Fruit fly (Drosophila melanogaster) whole organism, embryonic: ENCODE data around the gene Kdm5.

Experiments used
- Antp ChIP-seq: fragments of 200-800 bp; sonication (Bioruptor generic); optimal IDR thresholded peaks from 3 replicates; lab custom pipeline; 2016; ENCODE audit warnings: missing biosample characterization, missing genetic modification characterization
- BtbVII ChIP-seq: fragments of 200-800 bp; sonication (Bioruptor generic); optimal IDR thresholded peaks from 3 replicates; lab custom pipeline; 2017; ENCODE audit warnings: missing biosample characterization, mild to moderate bottlenecking, missing genetic modification characterization
- CG10321 ChIP-seq: fragments of 200-800 bp; sonication (Bioruptor generic); IDR thresholded peaks from 2 replicates; pipeline ENCODE4 v1.3.6; 2022; ENCODE audit warnings: missing biosample characterization, missing genetic modification characterization
- CG10543 ChIP-seq: fragments of 200-800 bp; sonication (Bioruptor generic); optimal IDR thresholded peaks from 3 replicates; lab custom pipeline; 2017; ENCODE audit warnings: missing biosample characterization, mild to moderate bottlenecking, missing genetic modification characterization, moderate library complexity
- CG12071 ChIP-seq: fragments of 200-800 bp; sonication (Bioruptor generic); optimal IDR thresholded peaks from 3 replicates; lab custom pipeline; 2018; ENCODE audit warnings: missing biosample characterization, mild to moderate bottlenecking, missing genetic modification characterization
- CG12236 ChIP-seq: fragments of 200-800 bp; sonication (Bioruptor generic); optimal IDR thresholded peaks from 2 replicates; lab custom pipeline; 2016; ENCODE audit warnings: missing biosample characterization, missing genetic modification characterization
- CG12769 ChIP-seq: fragments of 200-800 bp; sonication (Bioruptor generic); optimal IDR thresholded peaks from 2 replicates; lab custom pipeline; 2019; ENCODE audit warnings: missing biosample characterization, mild to moderate bottlenecking, missing genetic modification characterization, moderate library complexity
- CG13894 ChIP-seq: fragments of 200-800 bp; sonication (Bioruptor generic); optimal IDR thresholded peaks from 3 replicates; lab custom pipeline; 2018; ENCODE audit warnings: missing biosample characterization, mild to moderate bottlenecking, missing genetic modification characterization, moderate library complexity
- CG1529 ChIP-seq: fragments of 200-800 bp; sonication (Bioruptor generic); optimal IDR thresholded peaks from 3 replicates; lab custom pipeline; 2018; ENCODE audit warnings: missing biosample characterization, missing genetic modification characterization
- CG15514 ChIP-seq: fragments of 200-800 bp; sonication (Bioruptor generic); optimal IDR thresholded peaks from 3 replicates; lab custom pipeline; 2017; ENCODE audit warnings: missing biosample characterization, missing genetic modification characterization, mild to moderate bottlenecking, moderate library complexity, missing genetic modification reagents
- CG15601 ChIP-seq: fragments of 200-800 bp; sonication (Bioruptor generic); optimal IDR thresholded peaks from 3 replicates; lab custom pipeline; 2019; ENCODE audit warnings: missing biosample characterization, mild to moderate bottlenecking, missing genetic modification characterization, moderate library complexity
- CG1602 ChIP-seq: fragments of 200-800 bp; sonication (Bioruptor generic); optimal IDR thresholded peaks from 3 replicates; lab custom pipeline; 2016; ENCODE audit warnings: missing biosample characterization, missing genetic modification characterization
- CG17385 ChIP-seq: fragments of 200-800 bp; sonication (Bioruptor generic); optimal IDR thresholded peaks from 3 replicates; lab custom pipeline; 2018; ENCODE audit warnings: missing biosample characterization, mild to moderate bottlenecking, missing genetic modification characterization
- CG2120 ChIP-seq: fragments of 200-800 bp; sonication (Bioruptor generic); optimal IDR thresholded peaks from 3 replicates; lab custom pipeline; 2016; ENCODE audit warnings: missing biosample characterization, missing genetic modification characterization
- CG2678 ChIP-seq: fragments of 200-800 bp; sonication (Bioruptor generic); optimal IDR thresholded peaks from 3 replicates; lab custom pipeline; 2019; ENCODE audit warnings: missing biosample characterization, mild to moderate bottlenecking, missing genetic modification characterization, moderate library complexity
- CG3163 ChIP-seq: fragments of 200-800 bp; sonication (Bioruptor generic); optimal IDR thresholded peaks from 3 replicates; lab custom pipeline; 2016; ENCODE audit warnings: missing biosample characterization, missing genetic modification characterization
- CG32772 ChIP-seq: fragments of 200-800 bp; sonication (Bioruptor generic); IDR thresholded peaks from 2 replicates; pipeline ENCODE4 v1.3.6; 2022; ENCODE audit warnings: missing biosample characterization, missing genetic modification characterization
- CG7745 ChIP-seq: fragments of 200-800 bp; sonication (Bioruptor generic); optimal IDR thresholded peaks from 2 replicates; lab custom pipeline; 2018; ENCODE audit warnings: missing biosample characterization, mild to moderate bottlenecking, missing genetic modification characterization, moderate library complexity
- CG8478 ChIP-seq: fragments of >200 bp; optimal IDR thresholded peaks from 2 replicates; lab custom pipeline; 2018
- Chrac-16 ChIP-seq: fragments of 200-800 bp; sonication (Bioruptor generic); optimal IDR thresholded peaks from 3 replicates; lab custom pipeline; 2016; ENCODE audit warnings: missing biosample characterization, missing genetic modification characterization
- Dip2 ChIP-seq: fragments of 200-800 bp; sonication (Bioruptor generic); IDR thresholded peaks from 2 replicates; pipeline ENCODE4 v1.3.6; 2022; ENCODE audit warnings: missing biosample characterization, missing genetic modification characterization
- Doc3 ChIP-seq: fragments of 200-800 bp; sonication (Bioruptor generic); IDR thresholded peaks from 3 replicates; pipeline ENCODE4 v1.3.6; 2022; ENCODE audit warnings: missing biosample characterization, missing genetic modification characterization; ENCODE audit not compliant: partially characterized antibody
- Eip74EF ChIP-seq, 2 experiments: fragments of 200-800 bp in 1 of 2; fragments of >200 bp in 1 of 2; sonication (Bioruptor generic) in 1 of 2; optimal IDR thresholded peaks; 2 replicates each; lab custom pipeline; 2017 to 2019; ENCODE audit warnings: missing biosample characterization in 2 of 2, missing genetic modification characterization in 2 of 2, mild to moderate bottlenecking in 1 of 2, moderate library complexity in 1 of 2
- Ets65A ChIP-seq: fragments of 200-800 bp; sonication (Bioruptor generic); peaks from one replicate; lab custom pipeline; 2016; ENCODE audit warnings: missing biosample characterization, missing genetic modification characterization
- H15 ChIP-seq: fragments of 200-800 bp; sonication (Bioruptor generic); IDR thresholded peaks from 3 replicates; pipeline ENCODE4 v1.3.6; 2022; ENCODE audit warnings: missing biosample characterization, missing genetic modification characterization
- Hr78 ChIP-seq, 2 experiments: fragments of 200-800 bp in 1 of 2; fragments of >200 bp in 1 of 2; sonication (Bioruptor generic) in 1 of 2; optimal IDR thresholded peaks; 2 replicates each; lab custom pipeline; 2017 to 2019; ENCODE audit warnings: missing biosample characterization in 2 of 2, missing genetic modification characterization in 2 of 2, mild to moderate bottlenecking in 1 of 2, moderate library complexity in 1 of 2
- Lpt ChIP-seq: fragments of >200 bp; optimal IDR thresholded peaks from 2 replicates; lab custom pipeline; 2018; ENCODE audit warnings: missing biosample characterization, missing genetic modification characterization
- NK7.1 ChIP-seq: fragments of 200-800 bp; sonication (Bioruptor generic); optimal IDR thresholded peaks from 3 replicates; lab custom pipeline; 2016; ENCODE audit warnings: missing biosample characterization, missing genetic modification characterization
- Nf-YA ChIP-seq: fragments of 200-800 bp; sonication (Bioruptor generic); IDR thresholded peaks from 2 replicates; pipeline ENCODE4 v1.3.6; 2022; ENCODE audit warnings: missing biosample characterization, missing genetic modification characterization
- NfI ChIP-seq: fragments of 200-800 bp; sonication (Bioruptor generic); optimal IDR thresholded peaks from 3 replicates; lab custom pipeline; 2018; ENCODE audit warnings: missing biosample characterization, mild to moderate bottlenecking, missing genetic modification characterization, moderate library complexity
- Rfx ChIP-seq: fragments of 200-800 bp; sonication (Bioruptor generic); IDR thresholded peaks from 2 replicates; pipeline ENCODE4 v1.3.6; 2022; ENCODE audit warnings: missing biosample characterization, missing genetic modification characterization
- Sin3A ChIP-seq: fragments of >200 bp; optimal IDR thresholded peaks from 2 replicates; lab custom pipeline; 2018
- aop ChIP-seq: fragments of 200-800 bp; sonication (Bioruptor generic); IDR thresholded peaks from 2 replicates; pipeline ENCODE4 v1.3.6; 2022; ENCODE audit warnings: missing biosample characterization, missing genetic modification characterization
- bcd ChIP-seq: fragments of 200-800 bp; sonication (Bioruptor generic); optimal IDR thresholded peaks from 2 replicates; lab custom pipeline; 2017; ENCODE audit warnings: missing biosample characterization, mild to moderate bottlenecking, missing genetic modification characterization
- bsh ChIP-seq, 2 experiments: fragments of 200-800 bp; sonication (Bioruptor generic); optimal IDR thresholded peaks; 2 replicates each; lab custom pipeline; 2017 to 2018; ENCODE audit warnings: mild to moderate bottlenecking in 2 of 2, missing biosample characterization in 2 of 2, missing genetic modification characterization in 2 of 2, moderate library complexity in 1 of 2
- cas ChIP-seq: fragments of 200-800 bp; sonication (Bioruptor generic); IDR thresholded peaks from 2 replicates; pipeline ENCODE4 v1.3.6; 2022; ENCODE audit warnings: missing biosample characterization, missing genetic modification characterization
- chinmo ChIP-seq: fragments of 200-800 bp; sonication (Bioruptor generic); IDR thresholded peaks from 4 replicates; pipeline ENCODE4 v1.3.6; 2022; ENCODE audit warnings: missing biosample characterization, missing genetic modification characterization; ENCODE audit not compliant: partially characterized antibody
- dimm ChIP-seq: fragments of 200-800 bp; sonication (Bioruptor generic); IDR thresholded peaks from 2 replicates; pipeline ENCODE4 v1.3.6; 2022; ENCODE audit warnings: missing biosample characterization, missing genetic modification characterization
- disco-r ChIP-seq: fragments of 200-800 bp; sonication (Bioruptor generic); optimal IDR thresholded peaks from 2 replicates; lab custom pipeline; 2016; ENCODE audit warnings: missing biosample characterization, missing genetic modification characterization
- gsb ChIP-seq: fragments of 200-800 bp; sonication (Bioruptor generic); IDR thresholded peaks from 2 replicates; pipeline ENCODE4 v1.3.6; 2022; ENCODE audit warnings: missing biosample characterization, missing genetic modification characterization
- lab ChIP-seq: fragments of 200-800 bp; sonication (Bioruptor generic); optimal IDR thresholded peaks from 3 replicates; lab custom pipeline; 2017; ENCODE audit warnings: missing biosample characterization, missing genetic modification characterization, mild to moderate bottlenecking, moderate library complexity, missing genetic modification reagents
- maf-S ChIP-seq: fragments of 200-800 bp; sonication (Bioruptor generic); optimal IDR thresholded peaks from 2 replicates; lab custom pipeline; 2016; ENCODE audit warnings: missing biosample characterization, missing genetic modification characterization
- nerfin-2 ChIP-seq: fragments of 200-800 bp; sonication (Bioruptor generic); IDR thresholded peaks from 2 replicates; pipeline ENCODE4 v1.3.6; 2022; ENCODE audit warnings: missing biosample characterization, missing genetic modification characterization; ENCODE audit not compliant: partially characterized antibody
- phol ChIP-seq: fragments of 200-800 bp; sonication (Bioruptor generic); optimal IDR thresholded peaks from 3 replicates; lab custom pipeline; 2018; ENCODE audit warnings: missing biosample characterization, mild to moderate bottlenecking, missing genetic modification characterization, moderate library complexity
- salm ChIP-seq: fragments of 200-800 bp; sonication (Bioruptor generic); optimal IDR thresholded peaks from 2 replicates; lab custom pipeline; 2018; ENCODE audit warnings: missing biosample characterization, mild to moderate bottlenecking, missing genetic modification characterization
- shn ChIP-seq: fragments of 200-800 bp; sonication (Bioruptor generic); optimal IDR thresholded peaks from 3 replicates; lab custom pipeline; 2016; ENCODE audit warnings: missing biosample characterization, missing genetic modification characterization
- sima ChIP-seq: fragments of 200-800 bp; sonication (Bioruptor generic); optimal IDR thresholded peaks from 2 replicates; lab custom pipeline; 2016; ENCODE audit warnings: missing biosample characterization, missing genetic modification characterization
- ssp ChIP-seq: fragments of 200-800 bp; sonication (Bioruptor generic); IDR thresholded peaks from 2 replicates; pipeline ENCODE4 v1.3.6; 2022; ENCODE audit warnings: missing biosample characterization, missing genetic modification characterization
- tap ChIP-seq: fragments of 200-800 bp; optimal IDR thresholded peaks from 3 replicates; lab custom pipeline; 2019; ENCODE audit warnings: missing biosample characterization, mild to moderate bottlenecking, missing genetic modification characterization, moderate library complexity
- trh ChIP-seq: fragments of 200-800 bp; sonication (Bioruptor generic); optimal IDR thresholded peaks from 2 replicates; lab custom pipeline; 2016; ENCODE audit warnings: missing biosample characterization, missing genetic modification characterization
- unpg ChIP-seq: fragments of 200-800 bp; sonication (Bioruptor generic); optimal IDR thresholded peaks from 3 replicates; lab custom pipeline; 2018; ENCODE audit warnings: missing biosample characterization, mild to moderate bottlenecking, missing genetic modification characterization, moderate library complexity

The Kdm5 gene

dm6 chr2L:5982334-5982987, 16.8 kb downstream of the Kdm5 start:
- TF ChIP-seq Rfx (GFP tag; lab: Robert Waterston, UW) (no peak), Hr78 (GFP tag; optimal IDR thresholded peaks at IDR 0.05; lab: Kevin White, UChicago) (peak in 1 of 2 experiments; percentile 91), Nf-YA (no peak), bcd (no peak), Dip2 (GFP tag; lab: Robert Waterston, UW) (no peak), sima (GFP tag; lab: Kevin White, UChicago) (no peak), ssp (GFP tag; lab: Robert Waterston, UW) (no peak), H15 (no peak), CG2120 (GFP tag; lab: Kevin White, UChicago) (peak; percentile 58), NK7.1 (GFP tag; lab: Kevin White, UChicago) (peak; percentile 33), CG15514 (GFP tag; lab: Kevin White, UChicago) (peak; percentile 14), Eip74EF (GFP tag; optimal IDR thresholded peaks at IDR 0.05; lab: Kevin White, UChicago) (peak in 1 of 2 experiments; percentile 41), bsh (GFP tag; optimal IDR thresholded peaks at IDR 0.05; lab: Kevin White, UChicago) (peak in 1 of 2 experiments; percentile 8), CG12071 (GFP tag; lab: Kevin White, UChicago) (peak; percentile 45), CG3163 (GFP tag; lab: Kevin White, UChicago) (peak; percentile 43), nerfin-2 (GFP tag; lab: Robert Waterston, UW) (no peak), gsb (GFP tag; lab: Robert Waterston, UW) (no peak), Chrac-16 (GFP tag; lab: Kevin White, UChicago) (no peak), dimm (no peak), Ets65A (GFP tag; lab: Kevin White, UChicago) (no peak), tap (no peak), CG13894 (peak; percentile 68), unpg (peak; percentile 19), shn (GFP tag; lab: Kevin White, UChicago) (no peak), CG2678 (peak; percentile 20), chinmo (GFP tag; lab: Robert Waterston, UW) (no peak), CG17385 (peak; percentile 4), phol (tag; lab: Kevin White, UChicago) (no peak), Doc3 (GFP tag; lab: Robert Waterston, UW) (no peak), CG10321 (GFP tag; lab: Robert Waterston, UW) (no peak), CG7745 (no peak), CG8478 (lab: Kevin White, UChicago) (peak; percentile 93), BtbVII (GFP tag; lab: Kevin White, UChicago) (no peak), CG12769 (tag; lab: Kevin White, UChicago) (peak; percentile 61), cas (GFP tag; lab: Robert Waterston, UW) (no peak), Sin3A (no peak), Antp (peak; percentile 11), salm (tag; lab: Kevin White, UChicago) (no peak), maf-S (GFP tag; lab: Kevin White, UChicago) (no peak), lab (GFP tag; lab: Kevin White, UChicago) (peak; percentile 39), CG1529 (GFP tag; lab: Kevin White, UChicago) (no peak), NfI (GFP tag; lab: Kevin White, UChicago) (peak; percentile 30), Lpt (GFP tag; lab: Kevin White, UChicago) (no peak), CG10543 (GFP tag; lab: Kevin White, UChicago) (peak; percentile 94), CG1602 (GFP tag; lab: Kevin White, UChicago) (peak; percentile 2), CG15601 (peak; percentile 78), trh (GFP tag; lab: Kevin White, UChicago) (no peak), aop (GFP tag; lab: Robert Waterston, UW) (no peak), disco-r (GFP tag; lab: Kevin White, UChicago) (no peak), CG32772 (GFP tag; lab: Robert Waterston, UW) (no peak), CG12236 (GFP tag; lab: Kevin White, UChicago) (no peak)
